Worm (Caenorhabditis elegans) whole organism, L1 larva: ENCODE measurements around the gene unc-18.

Experiments used
- aly-2 ChIP-seq: fragments of 150-350 bp; optimal IDR thresholded peaks from 2 replicates; lab custom pipeline; 2014; ENCODE audit warnings: missing biosample characterization, missing genetic modification characterization
- ces-1 ChIP-seq: fragments of 150-350 bp; optimal IDR thresholded peaks from 2 replicates; lab custom pipeline; 2014; ENCODE audit warnings: missing biosample characterization, missing genetic modification reagents, missing genetic modification characterization
- elt-2 ChIP-seq: sonication (generic microtip); optimal IDR thresholded peaks from 2 replicates; lab custom pipeline; 2016; ENCODE audit warnings: missing genetic modification characterization, mild to moderate bottlenecking, inconsistent platforms, missing compliant biosample characterization, missing genetic modification reagents
- jun-1 ChIP-seq: fragments of 150-350 bp; optimal IDR thresholded peaks from 2 replicates; lab custom pipeline; 2014; ENCODE audit warnings: missing biosample characterization, missing genetic modification reagents, missing genetic modification characterization
- mab-9 ChIP-seq: fragments of 200-800 bp; sonication (Bioruptor generic); IDR thresholded peaks from 2 replicates; pipeline ENCODE4 v1.3.6; 2022; ENCODE audit warnings: missing genetic modification reagents, missing genetic modification characterization, missing compliant biosample characterization
- mef-2 ChIP-seq: fragments of 150-350 bp; optimal IDR thresholded peaks from 2 replicates; lab custom pipeline; 2014; ENCODE audit warnings: missing biosample characterization, missing genetic modification characterization
- mep-1 ChIP-seq: fragments of 150-350 bp; optimal IDR thresholded peaks from 2 replicates; lab custom pipeline; 2014; ENCODE audit warnings: missing biosample characterization, missing genetic modification characterization
- unc-130 ChIP-seq: fragments of 150-350 bp; optimal IDR thresholded peaks from 2 replicates; lab custom pipeline; 2017; ENCODE audit warnings: missing biosample characterization, missing genetic modification characterization, inconsistent platforms
- unc-62 ChIP-seq: fragments of 150-350 bp; optimal IDR thresholded peaks from 2 replicates; lab custom pipeline; 2014; ENCODE audit warnings: missing biosample characterization, missing genetic modification reagents, missing genetic modification characterization

DNA sequence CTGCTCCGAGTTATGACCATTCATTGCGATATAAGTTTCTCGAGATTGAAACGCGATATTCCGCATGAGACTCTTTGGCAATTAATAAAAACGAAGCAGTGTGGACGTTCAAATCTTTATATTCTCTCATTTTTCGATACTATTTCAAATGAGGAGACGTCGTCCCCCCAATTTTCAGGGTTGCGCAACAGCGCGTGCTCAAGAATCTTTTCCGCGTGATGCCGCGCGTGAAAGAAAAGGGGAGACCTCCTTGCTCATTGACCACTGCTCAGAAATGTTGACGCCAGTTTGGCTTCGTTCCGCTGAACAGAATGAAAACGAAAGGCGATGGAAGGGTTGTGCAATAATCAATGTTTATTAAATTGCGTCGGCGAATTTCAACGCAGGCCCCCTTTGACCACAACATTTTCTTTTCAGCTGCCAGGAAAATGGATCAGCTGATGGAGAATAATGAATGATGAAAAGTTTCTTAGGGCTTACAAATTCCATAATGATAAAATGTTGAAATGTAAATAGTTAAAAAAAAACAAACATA is 27.2 kb upstream of the unc-18 start:
- TF ChIP-seq mab-9 (no peak), mef-2 (tag; lab: Kevin White, UChicago) (no peak), jun-1 (tag; lab: Kevin White, UChicago) (no peak), ces-1 (GFP tag; lab: Kevin White, UChicago) (no peak), mep-1 (tag; lab: Kevin White, UChicago) (no peak), unc-130 (no peak), unc-62 (no peak), elt-2 (tag; lab: Kevin White, UChicago) (no peak), aly-2 (tag; lab: Kevin White, UChicago) (no peak)
